Worm (Caenorhabditis elegans) whole organism, L4 larva: ENCODE data around the gene sra-29.

ENCODE experiments used
- D1046.2 ChIP-seq: fragments of 200-800 bp; sonication (Bioruptor generic); IDR thresholded peaks from 2 replicates; pipeline ENCODE4 v1.3.6; 2022; ENCODE audit warnings: missing genetic modification characterization, missing compliant biosample characterization
- F10B5.3 ChIP-seq: sonication (generic microtip); optimal IDR thresholded peaks from 2 replicates; lab custom pipeline; 2016; ENCODE audit warnings: mild to moderate bottlenecking, missing genetic modification characterization, missing compliant biosample characterization
- F26F4.8 ChIP-seq: fragments of 200-800 bp; sonication (Bioruptor generic); conservative IDR thresholded peaks from 2 replicates; pipeline ENCODE4 v1.3.6; 2022; ENCODE audit warnings: missing genetic modification characterization, missing compliant biosample characterization
- F44E2.7 ChIP-seq: fragments of 200-800 bp; sonication (Bioruptor generic); IDR thresholded peaks from 2 replicates; pipeline ENCODE4 v2.1.2; 2022; ENCODE audit warnings: missing genetic modification characterization, missing compliant biosample characterization
- F49E8.2 ChIP-seq: sonication (generic microtip); optimal IDR thresholded peaks from 2 replicates; lab custom pipeline; 2016; ENCODE audit warnings: missing compliant biosample characterization, mild to moderate bottlenecking, missing genetic modification characterization, borderline replicate concordance
- T20F7.1 ChIP-seq: fragments of 200-800 bp; sonication (Bioruptor generic); optimal IDR thresholded peaks from 2 replicates; lab custom pipeline; 2018; ENCODE audit warnings: mild to moderate bottlenecking, missing genetic modification characterization, missing compliant biosample characterization
- T26A8.4 ChIP-seq: fragments of 200-800 bp; sonication (Bioruptor generic); IDR thresholded peaks from 2 replicates; pipeline ENCODE4 v1.3.6; 2022; ENCODE audit warnings: missing genetic modification characterization, missing compliant biosample characterization
- Y75B8A.6 ChIP-seq: fragments of 200-800 bp; sonication (Bioruptor generic); IDR thresholded peaks from 2 replicates; pipeline ENCODE4 v1.3.6; 2022; ENCODE audit warnings: missing genetic modification reagents, missing genetic modification characterization, missing compliant biosample characterization
- ZK546.5 ChIP-seq, 2 experiments: sonication (generic microtip); optimal IDR thresholded peaks; 2 replicates each; lab custom pipeline; 2017; ENCODE audit warnings: missing biosample characterization in 2 of 2, missing genetic modification characterization in 2 of 2
- ceh-32 ChIP-seq: sonication (generic microtip); optimal IDR thresholded peaks from 2 replicates; lab custom pipeline; 2016; ENCODE audit warnings: mild to moderate bottlenecking, missing genetic modification characterization, missing compliant biosample characterization; ENCODE audit not compliant: poor library complexity
- ceh-44 ChIP-seq: fragments of 200-800 bp; sonication (Bioruptor generic); IDR thresholded peaks from 2 replicates; pipeline ENCODE4 v1.3.6; 2022; ENCODE audit warnings: missing genetic modification reagents, missing genetic modification characterization, missing compliant biosample characterization
- ceh-62 ChIP-seq: sonication (generic microtip); optimal IDR thresholded peaks from 2 replicates; lab custom pipeline; 2017; ENCODE audit warnings: missing biosample characterization, missing genetic modification characterization
- ceh-82 ChIP-seq: sonication (generic microtip); optimal IDR thresholded peaks from 2 replicates; lab custom pipeline; 2017; ENCODE audit warnings: missing biosample characterization, missing genetic modification characterization
- cey-2 ChIP-seq: sonication (generic microtip); optimal IDR thresholded peaks from 3 replicates; lab custom pipeline; 2017; ENCODE audit warnings: missing genetic modification characterization, mild to moderate bottlenecking, missing compliant biosample characterization, antibody characterized with exemption, borderline replicate concordance; ENCODE audit not compliant: insufficient read depth
- daf-12 ChIP-seq: fragments of 150-350 bp; optimal IDR thresholded peaks from 2 replicates; lab custom pipeline; 2014; ENCODE audit warnings: missing biosample characterization, missing genetic modification reagents, missing genetic modification characterization
- daf-16 ChIP-seq, 3 experiments: sonication (generic microtip); optimal IDR thresholded peaks; 2 replicates each; lab custom pipeline; 2016 to 2017; ENCODE audit warnings: missing genetic modification characterization in 3 of 3, missing genetic modification reagents in 3 of 3, mild to moderate bottlenecking in 2 of 3, missing compliant biosample characterization in 2 of 3, missing biosample characterization in 1 of 3, moderate library complexity in 1 of 3
- daf-8 ChIP-seq: fragments of 200-800 bp; sonication (Bioruptor generic); IDR thresholded peaks from 2 replicates; pipeline ENCODE4 v1.3.6; 2022; ENCODE audit warnings: missing genetic modification characterization, missing compliant biosample characterization
- dmd-6 ChIP-seq: fragments of 200-800 bp; sonication (Bioruptor generic); IDR thresholded peaks from 2 replicates; pipeline ENCODE4 v1.3.6; 2022; ENCODE audit warnings: missing genetic modification reagents, missing genetic modification characterization, missing compliant biosample characterization
- dmd-9 ChIP-seq: fragments of 200-800 bp; sonication (Bioruptor generic); IDR thresholded peaks from 2 replicates; pipeline ENCODE4 v1.3.6; 2022; ENCODE audit warnings: missing genetic modification reagents, missing genetic modification characterization, missing compliant biosample characterization
- dpl-1 ChIP-seq: fragments of 150-350 bp; optimal IDR thresholded peaks from 2 replicates; lab custom pipeline; 2014; ENCODE audit warnings: missing biosample characterization, missing genetic modification reagents, missing genetic modification characterization
- egl-43 ChIP-seq: fragments of 200-800 bp; sonication (Bioruptor generic); IDR thresholded peaks from 2 replicates; pipeline ENCODE4 v1.3.6; 2022; ENCODE audit warnings: missing genetic modification reagents, missing genetic modification characterization, missing compliant biosample characterization
- fkh-10 ChIP-seq: fragments of 150-350 bp; optimal IDR thresholded peaks from 2 replicates; lab custom pipeline; 2014; ENCODE audit warnings: missing biosample characterization, missing genetic modification reagents, missing genetic modification characterization
- fos-1 ChIP-seq: fragments of 150-350 bp; optimal IDR thresholded peaks from 2 replicates; lab custom pipeline; 2014; ENCODE audit warnings: missing biosample characterization, missing genetic modification characterization
- hlh-11 ChIP-seq: fragments of 200-800 bp; sonication (Bioruptor generic); optimal IDR thresholded peaks from 2 replicates; lab custom pipeline; 2018; ENCODE audit warnings: mild to moderate bottlenecking, missing genetic modification characterization, missing compliant biosample characterization
- hlh-30 ChIP-seq: sonication (generic microtip); optimal IDR thresholded peaks from 2 replicates; lab custom pipeline; 2017; ENCODE audit warnings: antibody characterized with exemption, mild to moderate bottlenecking, missing genetic modification characterization, missing compliant biosample characterization; ENCODE audit not compliant: insufficient read depth
- hmg-1.1 ChIP-seq: fragments of 200-800 bp; sonication (Bioruptor generic); IDR thresholded peaks from 2 replicates; pipeline ENCODE4 v1.3.6; 2022; ENCODE audit warnings: missing genetic modification reagents, missing genetic modification characterization, missing compliant biosample characterization
- lin-1 ChIP-seq: fragments of 200-800 bp; sonication (Bioruptor generic); IDR thresholded peaks from 2 replicates; pipeline ENCODE4 v1.3.6; 2022; ENCODE audit warnings: missing genetic modification reagents, missing genetic modification characterization, missing compliant biosample characterization
- lin-15B ChIP-seq: fragments of 150-350 bp; sonication (generic microtip); optimal IDR thresholded peaks from 3 replicates; lab custom pipeline; 2014; ENCODE audit warnings: missing biosample characterization, missing genetic modification characterization
- lir-3 ChIP-seq: sonication (generic microtip); optimal IDR thresholded peaks from 2 replicates; lab custom pipeline; 2016; ENCODE audit warnings: mild to moderate bottlenecking, missing genetic modification characterization, missing compliant biosample characterization
- mep-1 ChIP-seq: fragments of 150-350 bp; sonication (generic microtip); optimal IDR thresholded peaks from 3 replicates; lab custom pipeline; 2014; ENCODE audit warnings: missing biosample characterization, missing genetic modification characterization
- mes-2 ChIP-seq: sonication (generic microtip); optimal IDR thresholded peaks from 2 replicates; lab custom pipeline; 2016; ENCODE audit warnings: missing genotype, mild to moderate bottlenecking, missing genetic modification characterization, missing compliant biosample characterization; ENCODE audit not compliant: poor library complexity, severe bottlenecking
- nhr-10 ChIP-seq: fragments of 150-350 bp; optimal IDR thresholded peaks from 2 replicates; lab custom pipeline; 2014; ENCODE audit warnings: missing biosample characterization, missing genetic modification characterization
- nhr-102 ChIP-seq: sonication (generic microtip); optimal IDR thresholded peaks from 2 replicates; lab custom pipeline; 2016; ENCODE audit warnings: mild to moderate bottlenecking, missing genetic modification characterization, moderate library complexity, missing compliant biosample characterization
- nhr-11 ChIP-seq: fragments of 150-350 bp; optimal IDR thresholded peaks from 2 replicates; lab custom pipeline; 2014; ENCODE audit warnings: missing biosample characterization, missing genetic modification characterization
- nhr-111 ChIP-seq: fragments of 200-800 bp; sonication (Bioruptor generic); optimal IDR thresholded peaks from 2 replicates; lab custom pipeline; 2018; ENCODE audit warnings: mild to moderate bottlenecking, missing genetic modification characterization, missing compliant biosample characterization
- nhr-28 ChIP-seq: fragments of 150-350 bp; optimal IDR thresholded peaks from 2 replicates; lab custom pipeline; 2014; ENCODE audit warnings: missing biosample characterization, missing genetic modification characterization
- nhr-41 ChIP-seq: fragments of 200-800 bp; sonication (Bioruptor generic); IDR thresholded peaks from 2 replicates; pipeline ENCODE4 v1.3.6; 2022; ENCODE audit warnings: missing genetic modification reagents, missing genetic modification characterization, missing compliant biosample characterization
- nhr-76 ChIP-seq: fragments of 150-350 bp; optimal IDR thresholded peaks from 2 replicates; lab custom pipeline; 2014; ENCODE audit warnings: missing biosample characterization, missing genetic modification characterization
- nhr-77 ChIP-seq: fragments of 150-350 bp; optimal IDR thresholded peaks from 2 replicates; lab custom pipeline; 2014; ENCODE audit warnings: missing biosample characterization, missing genetic modification characterization
- pqm-1 ChIP-seq: sonication (generic microtip); optimal IDR thresholded peaks from 2 replicates; lab custom pipeline; 2017; ENCODE audit warnings: missing biosample characterization, missing genetic modification characterization
- sdz-12 ChIP-seq: fragments of 200-800 bp; sonication (Bioruptor generic); optimal IDR thresholded peaks from 2 replicates; lab custom pipeline; 2018; ENCODE audit warnings: mild to moderate bottlenecking, missing genetic modification characterization, missing compliant biosample characterization
- skn-1 ChIP-seq: fragments of 150-350 bp; optimal IDR thresholded peaks from 2 replicates; lab custom pipeline; 2014; ENCODE audit warnings: missing biosample characterization, missing genetic modification characterization
- snpc-4 ChIP-seq: fragments of 150-350 bp; optimal IDR thresholded peaks from 2 replicates; lab custom pipeline; 2014; ENCODE audit warnings: missing biosample characterization, missing genetic modification characterization
- spr-3 ChIP-seq: fragments of 200-800 bp; sonication (Bioruptor generic); optimal IDR thresholded peaks from 2 replicates; lab custom pipeline; 2018; ENCODE audit warnings: mild to moderate bottlenecking, missing genetic modification characterization, missing compliant biosample characterization
- tra-1 ChIP-seq: fragments of 200-800 bp; sonication (Bioruptor generic); IDR thresholded peaks from 2 replicates; pipeline ENCODE4 v1.3.6; 2022; ENCODE audit warnings: missing genetic modification reagents, missing genetic modification characterization, missing compliant biosample characterization
- unc-130 ChIP-seq: sonication (generic microtip); optimal IDR thresholded peaks from 2 replicates; lab custom pipeline; 2016; ENCODE audit warnings: missing genetic modification reagents, missing genetic modification characterization, missing compliant biosample characterization
- unc-39 ChIP-seq: sonication (generic microtip); optimal IDR thresholded peaks from 2 replicates; lab custom pipeline; 2017; ENCODE audit warnings: missing biosample characterization, missing genetic modification characterization
- vab-7 ChIP-seq: fragments of 200-800 bp; sonication (Bioruptor generic); IDR thresholded peaks from 2 replicates; pipeline ENCODE4 v1.3.6; 2022; ENCODE audit warnings: missing genetic modification reagents, missing genetic modification characterization, missing compliant biosample characterization
- zfp-2 ChIP-seq: sonication (generic microtip); optimal IDR thresholded peaks from 2 replicates; lab custom pipeline; 2016; ENCODE audit warnings: mild to moderate bottlenecking, missing genetic modification characterization, missing compliant biosample characterization
- zip-2 ChIP-seq: fragments of 150-350 bp; optimal IDR thresholded peaks from 2 replicates; lab custom pipeline; 2014; ENCODE audit warnings: missing biosample characterization, missing genetic modification characterization

sra-29 gene

ce11 chrII:6616770-6617169 is 41.2 kb upstream of the sra-29 start, which contains the start of gene klf-3:
Gene klf-3 (plus strand): TSS chrII:6616878.
- no peak for TF ChIP-seq lin-1 (GFP tag; lab: Robert Waterston, UW)
- TF ChIP-seq vab-7 (GFP tag; lab: Robert Waterston, UW) = no peak
- no peak for TF ChIP-seq nhr-28 (tag; lab: Kevin White, UChicago)
- TF ChIP-seq cey-2 (tag; lab: Kevin White, UChicago) = no peak
- no peak for TF ChIP-seq F44E2.7 (GFP tag; lab: Robert Waterston, UW)
- no peak for TF ChIP-seq nhr-76
- no peak for TF ChIP-seq unc-39
- no peak for TF ChIP-seq dmd-9 (GFP tag; lab: Robert Waterston, UW)
- TF ChIP-seq lir-3 (tag; lab: Kevin White, UChicago) = no peak
- no peak for TF ChIP-seq egl-43 (GFP tag; lab: Robert Waterston, UW)
- TF ChIP-seq tra-1 (GFP tag; lab: Robert Waterston, UW) = no peak
- no peak for TF ChIP-seq ceh-44 (GFP tag; lab: Robert Waterston, UW)
- TF ChIP-seq fos-1 (tag; lab: Kevin White, UChicago) = no peak
- TF ChIP-seq T26A8.4 = no peak
- no peak for TF ChIP-seq Y75B8A.6 (GFP tag; lab: Robert Waterston, UW)
- no peak for TF ChIP-seq nhr-77 (tag; lab: Kevin White, UChicago)
- no peak for TF ChIP-seq daf-8 (GFP tag; lab: Robert Waterston, UW)

ce11 chrII:6616135-6616534 is 40.6 kb upstream of the sra-29 start:
- TF ChIP-seq D1046.2 (GFP tag; lab: Robert Waterston, UW) (no peak), nhr-111 (GFP tag; lab: Kevin White, UChicago) (no peak), nhr-41 (no peak), hlh-11 (tag; lab: Kevin White, UChicago) (peak; percentile 36), F26F4.8 (GFP tag; lab: Robert Waterston, UW) (no peak), ceh-82 (tag; lab: Kevin White, UChicago) (no peak), snpc-4 (tag; lab: Kevin White, UChicago) (no peak), sdz-12 (no peak), ZK546.5 (tag; optimal IDR thresholded peaks at IDR 0.05; lab: Kevin White, UChicago) (no peak), nhr-10 (no peak), unc-39 (no peak), ceh-62 (tag; lab: Kevin White, UChicago) (no peak), fkh-10 (no peak), F49E8.2 (tag; lab: Kevin White, UChicago) (no peak), mes-2 (no peak), nhr-77 (tag; lab: Kevin White, UChicago) (peak; percentile 1), hlh-30 (tag; lab: Kevin White, UChicago) (no peak), dmd-6 (GFP tag; lab: Robert Waterston, UW) (peak; percentile 62; the same call in 1 of the 2 replicates), T20F7.1 (GFP tag; lab: Kevin White, UChicago) (no peak), dpl-1 (no peak), F10B5.3 (tag; lab: Kevin White, UChicago) (no peak), pqm-1 (tag; lab: Kevin White, UChicago) (peak; percentile 67), Y75B8A.6 (GFP tag; lab: Robert Waterston, UW) (no peak), nhr-102 (peak; percentile 1), mep-1 (tag; lab: Kevin White, UChicago) (no peak), zip-2 (tag; lab: Kevin White, UChicago) (no peak), nhr-11 (tag; lab: Kevin White, UChicago) (no peak), zfp-2 (tag; lab: Kevin White, UChicago) (no peak), lin-15B (tag; lab: Kevin White, UChicago) (no peak), spr-3 (GFP tag; lab: Kevin White, UChicago) (no peak), hmg-1.1 (GFP tag; lab: Robert Waterston, UW) (no peak), skn-1 (tag; lab: Kevin White, UChicago) (no peak), daf-16 (GFP tag; optimal IDR thresholded peaks at IDR 0.05; lab: Kevin White, UChicago) (no peak), daf-16 (tag; optimal IDR thresholded peaks at IDR 0.05; lab: Kevin White, UChicago) (peak; percentile 46), daf-12 (tag; lab: Kevin White, UChicago) (no peak), ceh-32 (tag; lab: Kevin White, UChicago) (no peak), unc-130 (GFP tag; lab: Kevin White, UChicago) (no peak), nhr-28 (tag; lab: Kevin White, UChicago) (peak; percentile 61)
